Worm (Caenorhabditis elegans): ENCODE data around the gene Y66D12A.10.
A peak's percentile ranks its signal among the peaks of the same experiment; 100 is the strongest.

Gene Y66D12A.10

ce11 chrIII:11524073-11524472 is 41.6 kb upstream of the Y66D12A.10 start (continued):
- TF ChIP-seq F37B4.10 (GFP tag; IDR thresholded peaks at IDR 0.05), result no peak
- no peak for TF ChIP-seq F55B11.4 (tag; optimal IDR thresholded peaks at IDR 0.05; ENCODE audit: borderline replicate concordance, insufficient read depth)
- no peak for TF ChIP-seq C06A6.2 (GFP tag; conservative IDR thresholded peaks at IDR 0.05)
- no peak for TF ChIP-seq F23B12.7 (tag; optimal IDR thresholded peaks at IDR 0.05; ENCODE audit: insufficient read depth)
- no peak for TF ChIP-seq somi-1 (GFP tag; optimal IDR thresholded peaks at IDR 0.05)
- TF ChIP-seq snpc-3.4 (tag; optimal IDR thresholded peaks at IDR 0.05), result peak; percentile 31
- TF ChIP-seq rpc-1 (optimal IDR thresholded peaks at IDR 0.05), result no peak
- TF ChIP-seq rpc-1 (tag; optimal IDR thresholded peaks at IDR 0.05), result no peak
- TF ChIP-seq tlf-1 (GFP tag; optimal IDR thresholded peaks at IDR 0.05), result peak; percentile 31
- TF ChIP-seq Y79H2A.3 (GFP tag; conservative IDR thresholded peaks at IDR 0.05), result no peak
- TF ChIP-seq let-526 (GFP tag; IDR thresholded peaks at IDR 0.05), result no peak
- no peak for TF ChIP-seq egl-18 (GFP tag; IDR thresholded peaks at IDR 0.05)
- TF ChIP-seq efl-1 (GFP tag; optimal IDR thresholded peaks at IDR 0.05), result peak; percentile 42
- 0 out of 2 replicates have a peak, but pooled peaks have one; percentile 21 for TF ChIP-seq rcor-1 (GFP tag; IDR thresholded peaks at IDR 0.05)
- TF ChIP-seq madf-6 (GFP tag; IDR thresholded peaks at IDR 0.05), result peak; percentile 96
- peak; percentile 83 for TF ChIP-seq madf-8 (GFP tag; conservative IDR thresholded peaks at IDR 0.05)
- peak; percentile 17 for TF ChIP-seq tbp1 (GFP tag; optimal IDR thresholded peaks at IDR 0.05)
- TF ChIP-seq F22D6.2 (tag; optimal IDR thresholded peaks at IDR 0.05), result no peak
- 0 out of 2 replicates have a peak, but pooled peaks have one; percentile 45 for TF ChIP-seq B0336.3 (GFP tag; IDR thresholded peaks at IDR 0.05)
- TF ChIP-seq mes-4 (tag; optimal IDR thresholded peaks at IDR 0.05), result no peak
- no peak for TF ChIP-seq nfya-1 (tag; optimal IDR thresholded peaks at IDR 0.05; ENCODE audit: borderline replicate concordance, insufficient read depth)
- no peak for TF ChIP-seq B0261.1 (tag; optimal IDR thresholded peaks at IDR 0.05)
- no peak for TF ChIP-seq akir-1 (GFP tag; optimal IDR thresholded peaks at IDR 0.05)
- no peak for TF ChIP-seq sdz-38 (tag; optimal IDR thresholded peaks at IDR 0.05)
- TF ChIP-seq ztf-3 (GFP tag; optimal IDR thresholded peaks at IDR 0.05), result no peak
- TF ChIP-seq xnd-1 (tag; optimal IDR thresholded peaks at IDR 0.05), result peak; percentile 83
- peak; percentile 84 for TF ChIP-seq snpc-1.3 (tag; optimal IDR thresholded peaks at IDR 0.05; ENCODE audit: insufficient read depth)
- TF ChIP-seq lag-1 (GFP tag; IDR thresholded peaks at IDR 0.05), result no peak
- TF ChIP-seq pbrm-1 (GFP tag; IDR thresholded peaks at IDR 0.05), result peak; percentile 39; the same call in 1 of the 2 replicates
- no peak for TF ChIP-seq gei-17 (GFP tag; optimal IDR thresholded peaks at IDR 0.05)
- peak; percentile 96 for TF ChIP-seq lsl-1 (GFP tag; optimal IDR thresholded peaks at IDR 0.05)
- peak; percentile 84 for TF ChIP-seq D2030.7 (GFP tag; IDR thresholded peaks at IDR 0.05)
- no peak for TF ChIP-seq snpc-4 (GFP tag; optimal IDR thresholded peaks at IDR 0.05)
- no peak for TF ChIP-seq snpc-4 (tag; optimal IDR thresholded peaks at IDR 0.05)
- TF ChIP-seq mcd-1 (GFP tag; IDR thresholded peaks at IDR 0.05), result peak; percentile 65
- 0 out of 2 replicates have a peak, but pooled peaks have one; percentile 73 for TF ChIP-seq madf-3 (GFP tag; IDR thresholded peaks at IDR 0.05)

- TF ChIP-seq tbx-9 (tag; optimal IDR thresholded peaks at IDR 0.05; ENCODE audit: borderline replicate concordance) (no peak), snpc-4 (GFP tag; optimal IDR thresholded peaks at IDR 0.05) (no peak), snpc-4 (tag; optimal IDR thresholded peaks at IDR 0.05) (no peak), F22D6.2 (tag; optimal IDR thresholded peaks at IDR 0.05) (no peak), ama-1 (optimal IDR thresholded peaks at IDR 0.05) (no peak), ama-1 (GFP tag; optimal IDR thresholded peaks at IDR 0.05) (no peak)
Measured at ce11 chrIII:11526396-11526795, 39.3 kb upstream of the Y66D12A.10 start, which contains the start of gene xpb-1. xpb-1 (plus strand) TSS chrIII:11526657.

All from whole organism, young adult.